Fruit fly (Drosophila melanogaster) whole organism, embryonic: ENCODE measurements around the gene Vm34Ca.

Experiments
- Atf3 ChIP-seq: fragments of 200-800 bp; sonication (Bioruptor generic); optimal IDR thresholded peaks from 3 replicates; lab custom pipeline; 2016; ENCODE audit warnings: missing biosample characterization, missing genetic modification characterization
- CG10267 ChIP-seq: fragments of 200-800 bp; sonication (Bioruptor generic); optimal IDR thresholded peaks from 2 replicates; lab custom pipeline; 2018; ENCODE audit warnings: missing biosample characterization, mild to moderate bottlenecking, missing genetic modification characterization, moderate library complexity
- CG11093 ChIP-seq: fragments of 200-800 bp; sonication (Bioruptor generic); IDR thresholded peaks from 3 replicates; pipeline ENCODE4 v1.3.6; 2022; ENCODE audit warnings: missing biosample characterization, missing genetic modification characterization
- CG12071 ChIP-seq: fragments of 200-800 bp; sonication (Bioruptor generic); optimal IDR thresholded peaks from 3 replicates; lab custom pipeline; 2018; ENCODE audit warnings: missing biosample characterization, mild to moderate bottlenecking, missing genetic modification characterization
- CG12744 ChIP-seq: fragments of 200-800 bp; sonication (Bioruptor generic); optimal IDR thresholded peaks from 2 replicates; lab custom pipeline; 2016; ENCODE audit warnings: missing biosample characterization, missing genetic modification characterization
- CG13123 ChIP-seq: fragments of 200-800 bp; sonication (Bioruptor generic); optimal IDR thresholded peaks from 2 replicates; lab custom pipeline; 2016; ENCODE audit warnings: missing biosample characterization, missing genetic modification characterization
- CG17802 ChIP-seq: fragments of 200-800 bp; sonication (Bioruptor generic); optimal IDR thresholded peaks from 2 replicates; lab custom pipeline; 2018; ENCODE audit warnings: missing biosample characterization, mild to moderate bottlenecking, missing genetic modification characterization, moderate library complexity
- CG1792 ChIP-seq: fragments of 200-800 bp; sonication (Bioruptor generic); optimal IDR thresholded peaks from 2 replicates; lab custom pipeline; 2016; ENCODE audit warnings: missing biosample characterization, missing genetic modification characterization
- CG18011 ChIP-seq: fragments of 200-800 bp; sonication (Bioruptor generic); optimal IDR thresholded peaks from 2 replicates; lab custom pipeline; 2017; ENCODE audit warnings: missing biosample characterization, missing genetic modification characterization, mild to moderate bottlenecking, moderate library complexity, missing genotype
- CG2116 ChIP-seq: fragments of 200-800 bp; sonication (Bioruptor generic); optimal IDR thresholded peaks from 3 replicates; lab custom pipeline; 2018; ENCODE audit warnings: missing biosample characterization, mild to moderate bottlenecking, missing genetic modification characterization
- CG2712 ChIP-seq: fragments of 200-800 bp; optimal IDR thresholded peaks from 3 replicates; lab custom pipeline; 2019; ENCODE audit warnings: missing biosample characterization, mild to moderate bottlenecking, missing genetic modification characterization, moderate library complexity
- CG3838 ChIP-seq: fragments of 200-800 bp; sonication (Bioruptor generic); optimal IDR thresholded peaks from 3 replicates; lab custom pipeline; 2016; ENCODE audit warnings: missing biosample characterization, missing genetic modification characterization
- CG42726 ChIP-seq: fragments of 200-800 bp; sonication (Bioruptor generic); IDR thresholded peaks from 2 replicates; pipeline ENCODE4 v1.3.6; 2022; ENCODE audit warnings: missing biosample characterization, missing genetic modification characterization; ENCODE audit not compliant: partially characterized antibody
- CG4328 ChIP-seq: fragments of 200-800 bp; sonication (Bioruptor generic); optimal IDR thresholded peaks from 3 replicates; lab custom pipeline; 2017; ENCODE audit warnings: missing biosample characterization, missing genetic modification reagents, missing genetic modification characterization
- CG5953 ChIP-seq: fragments of 200-800 bp; sonication (Bioruptor generic); IDR thresholded peaks from 2 replicates; pipeline ENCODE4 v1.3.6; 2022; ENCODE audit warnings: missing biosample characterization, missing genetic modification characterization
- CG7357 ChIP-seq: fragments of 200-800 bp; sonication (Bioruptor generic); IDR thresholded peaks from 3 replicates; pipeline ENCODE4 v1.3.6; 2022; ENCODE audit warnings: missing biosample characterization, missing genetic modification characterization
- CG9437 ChIP-seq: fragments of 200-800 bp; sonication (Bioruptor generic); optimal IDR thresholded peaks from 2 replicates; lab custom pipeline; 2018; ENCODE audit warnings: missing biosample characterization, mild to moderate bottlenecking, missing genetic modification characterization
- Chrac-16 ChIP-seq: fragments of 200-800 bp; sonication (Bioruptor generic); optimal IDR thresholded peaks from 3 replicates; lab custom pipeline; 2016; ENCODE audit warnings: missing biosample characterization, missing genetic modification characterization
- D19B ChIP-seq: fragments of 200-800 bp; sonication (Bioruptor generic); optimal IDR thresholded peaks from 2 replicates; lab custom pipeline; 2017; ENCODE audit warnings: missing biosample characterization, mild to moderate bottlenecking, missing genetic modification characterization
- Dip2 ChIP-seq: fragments of 200-800 bp; sonication (Bioruptor generic); IDR thresholded peaks from 2 replicates; pipeline ENCODE4 v1.3.6; 2022; ENCODE audit warnings: missing biosample characterization, missing genetic modification characterization
- Dll ChIP-seq: fragments of 200-800 bp; sonication (Bioruptor generic); IDR thresholded peaks from 4 replicates; pipeline ENCODE4 v1.3.6; 2022; ENCODE audit warnings: missing biosample characterization, missing genetic modification characterization; ENCODE audit not compliant: partially characterized antibody
- Hr3 ChIP-seq: fragments of 200-800 bp; sonication (Bioruptor generic); optimal IDR thresholded peaks from 3 replicates; lab custom pipeline; 2016; ENCODE audit warnings: missing biosample characterization, missing genetic modification characterization
- Hr39 ChIP-seq: fragments of >200 bp; optimal IDR thresholded peaks from 2 replicates; lab custom pipeline; 2017
- Hr51 ChIP-seq, 2 experiments: fragments of 200-800 bp; sonication (Bioruptor generic); optimal IDR thresholded peaks; 2 replicates in 1 of 2; 3 replicates in 1 of 2; lab custom pipeline; 2016 to 2018; ENCODE audit warnings: missing biosample characterization in 2 of 2, missing genetic modification characterization in 2 of 2, mild to moderate bottlenecking in 1 of 2, moderate library complexity in 1 of 2
- Jarid2 ChIP-seq: fragments of 200-800 bp; sonication (Bioruptor generic); optimal IDR thresholded peaks from 3 replicates; lab custom pipeline; 2017; ENCODE audit warnings: mild to moderate bottlenecking, missing biosample characterization, missing genetic modification reagents, missing genetic modification characterization
- Kr ChIP-seq: fragments of 200-800 bp; sonication (Bioruptor generic); optimal IDR thresholded peaks from 2 replicates; lab custom pipeline; 2017; ENCODE audit warnings: missing biosample characterization, mild to moderate bottlenecking, missing genetic modification characterization
- Myb ChIP-seq: fragments of 200-800 bp; sonication (Bioruptor generic); optimal IDR thresholded peaks from 2 replicates; lab custom pipeline; 2016; ENCODE audit warnings: missing biosample characterization, missing genetic modification characterization
- Pdp1 ChIP-seq, 2 experiments: fragments of 200-800 bp; sonication (Bioruptor generic); optimal IDR thresholded peaks; 3 replicates each; lab custom pipeline; 2016; ENCODE audit warnings: missing biosample characterization in 2 of 2, missing genetic modification characterization in 2 of 2, mild to moderate bottlenecking in 1 of 2, moderate library complexity in 1 of 2
- Side ChIP-seq: fragments of 200-800 bp; sonication (Bioruptor generic); optimal IDR thresholded peaks from 2 replicates; lab custom pipeline; 2016; ENCODE audit warnings: missing biosample characterization, missing genetic modification characterization
- Sox102F ChIP-seq: fragments of 200-800 bp; sonication (Bioruptor generic); optimal IDR thresholded peaks from 2 replicates; lab custom pipeline; 2018; ENCODE audit warnings: missing biosample characterization, mild to moderate bottlenecking, missing genetic modification characterization, moderate library complexity
- Usf ChIP-seq: fragments of 200-800 bp; sonication (Bioruptor generic); optimal IDR thresholded peaks from 2 replicates; lab custom pipeline; 2017; ENCODE audit warnings: missing genotype, missing biosample characterization, missing genetic modification characterization
- bab2 ChIP-seq: fragments of 200-800 bp; sonication (Bioruptor generic); optimal IDR thresholded peaks from 2 replicates; lab custom pipeline; 2016; ENCODE audit warnings: missing biosample characterization, missing genetic modification characterization
- bcd ChIP-seq: fragments of 200-800 bp; sonication (Bioruptor generic); optimal IDR thresholded peaks from 2 replicates; lab custom pipeline; 2017; ENCODE audit warnings: missing biosample characterization, mild to moderate bottlenecking, missing genetic modification characterization
- bigmax ChIP-seq: fragments of 200-800 bp; sonication (Bioruptor generic); optimal IDR thresholded peaks from 2 replicates; lab custom pipeline; 2018; ENCODE audit warnings: missing biosample characterization, mild to moderate bottlenecking, missing genetic modification characterization
- dpn ChIP-seq, 2 experiments: fragments of 200-800 bp; sonication (Bioruptor generic); optimal IDR thresholded peaks; 3 replicates each; lab custom pipeline; 2016; ENCODE audit warnings: missing biosample characterization in 2 of 2, missing genetic modification characterization in 2 of 2
- dysf ChIP-seq: fragments of 200-800 bp; sonication (Bioruptor generic); IDR thresholded peaks from 3 replicates; pipeline ENCODE4 v1.3.6; 2022; ENCODE audit warnings: missing biosample characterization, missing genetic modification characterization
- ems ChIP-seq: fragments of 200-800 bp; sonication (Bioruptor generic); optimal IDR thresholded peaks from 3 replicates; lab custom pipeline; 2016; ENCODE audit warnings: missing biosample characterization, missing genetic modification characterization
- fd102C ChIP-seq: fragments of 200-800 bp; sonication (Bioruptor generic); optimal IDR thresholded peaks from 2 replicates; lab custom pipeline; 2018; ENCODE audit warnings: missing biosample characterization, mild to moderate bottlenecking, missing genetic modification characterization, moderate library complexity
- fd96Cb ChIP-seq: fragments of 200-800 bp; sonication (Bioruptor generic); optimal IDR thresholded peaks from 2 replicates; lab custom pipeline; 2018; ENCODE audit warnings: missing biosample characterization, mild to moderate bottlenecking, missing genetic modification characterization, moderate library complexity
- gcm ChIP-seq: fragments of 200-800 bp; sonication (Bioruptor generic); optimal IDR thresholded peaks from 2 replicates; lab custom pipeline; 2019; ENCODE audit warnings: missing biosample characterization, mild to moderate bottlenecking, missing genetic modification characterization, moderate library complexity
- h ChIP-seq: fragments of >200 bp; optimal IDR thresholded peaks from 2 replicates; lab custom pipeline; 2017
- hkb ChIP-seq, 2 experiments: fragments of 200-800 bp in 1 of 2; fragments of >200 bp in 1 of 2; sonication (Bioruptor generic) in 1 of 2; IDR thresholded peaks in 1 of 2; optimal IDR thresholded peaks in 1 of 2; 2 replicates each; pipeline versions ENCODE4 v1.3.6 to Lab custom; 2017 to 2022; ENCODE audit warnings: missing biosample characterization in 1 of 2, missing genetic modification characterization in 1 of 2
- ind ChIP-seq: fragments of 200-800 bp; sonication (Bioruptor generic); optimal IDR thresholded peaks from 3 replicates; lab custom pipeline; 2016; ENCODE audit warnings: missing biosample characterization, missing genetic modification characterization
- insv ChIP-seq, 2 experiments: fragments of 200-800 bp; sonication (Bioruptor generic); optimal IDR thresholded peaks; 3 replicates each; lab custom pipeline; 2016 to 2018; ENCODE audit warnings: missing biosample characterization in 2 of 2, missing genetic modification characterization in 2 of 2
- maf-S ChIP-seq: fragments of 200-800 bp; sonication (Bioruptor generic); optimal IDR thresholded peaks from 2 replicates; lab custom pipeline; 2016; ENCODE audit warnings: missing biosample characterization, missing genetic modification characterization
- nerfin-1 ChIP-seq: fragments of 200-800 bp; sonication (Bioruptor generic); optimal IDR thresholded peaks from 3 replicates; lab custom pipeline; 2019; ENCODE audit warnings: missing biosample characterization, mild to moderate bottlenecking, missing genetic modification characterization, moderate library complexity
- seq ChIP-seq: fragments of 200-800 bp; sonication (Bioruptor generic); IDR thresholded peaks from 2 replicates; pipeline ENCODE4 v1.3.6; 2022; ENCODE audit warnings: missing biosample characterization, missing genetic modification characterization
- ssp ChIP-seq: fragments of 200-800 bp; sonication (Bioruptor generic); IDR thresholded peaks from 2 replicates; pipeline ENCODE4 v1.3.6; 2022; ENCODE audit warnings: missing biosample characterization, missing genetic modification characterization
- trem ChIP-seq: fragments of 200-800 bp; optimal IDR thresholded peaks from 3 replicates; lab custom pipeline; 2019; ENCODE audit warnings: missing biosample characterization, mild to moderate bottlenecking, missing genetic modification characterization, moderate library complexity
- zfh2 ChIP-seq: fragments of 200-800 bp; sonication (Bioruptor generic); optimal IDR thresholded peaks from 2 replicates; lab custom pipeline; 2016; ENCODE audit warnings: missing biosample characterization, missing genetic modification characterization

Vm34Ca gene

DNA sequence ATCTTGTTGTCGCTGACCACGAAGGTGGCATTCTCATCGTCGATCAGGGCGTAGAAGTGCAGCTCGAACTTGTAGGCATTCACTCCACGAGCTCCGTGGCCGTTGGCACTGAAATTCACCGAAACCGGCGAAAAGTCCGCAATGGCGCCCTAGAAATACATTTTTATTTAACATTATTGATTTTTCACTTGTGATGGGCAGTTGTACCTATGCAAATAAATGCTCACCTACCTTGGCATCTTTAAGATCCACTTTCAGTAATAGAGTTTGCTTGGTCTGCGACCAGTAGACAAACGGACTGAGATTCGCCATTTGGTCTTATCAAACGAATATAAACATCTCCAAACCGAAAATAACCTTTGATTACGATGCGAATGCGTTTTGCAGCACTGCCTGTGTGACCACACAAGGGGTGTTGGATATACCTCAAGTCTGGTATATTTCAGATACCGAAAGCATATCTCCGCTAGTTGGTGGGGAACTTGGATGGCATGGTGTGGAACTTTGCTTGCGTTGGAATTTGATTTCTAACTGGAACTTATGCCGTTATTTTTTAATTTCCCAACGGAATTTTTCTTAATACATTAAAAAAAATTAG, 33.9 kb upstream of the Vm34Ca start, which contains the start of gene Hacd2 (continued):
- TF ChIP-seq bigmax (GFP tag; lab: Kevin White, UChicago) (peak; percentile 71), Pdp1 (GFP tag; optimal IDR thresholded peaks at IDR 0.05; lab: Kevin White, UChicago) (peak in 1 of 2 experiments; percentile 77), dpn (GFP tag; optimal IDR thresholded peaks at IDR 0.05; lab: Kevin White, UChicago) (peak; percentile 6 to 32), gcm (GFP tag; lab: Kevin White, UChicago) (no peak), maf-S (GFP tag; lab: Kevin White, UChicago) (peak; percentile 24), CG11093 (GFP tag; lab: Robert Waterston, UW) (no peak), CG2712 (tag; lab: Kevin White, UChicago) (no peak), CG7357 (no peak), CG18011 (GFP tag; lab: Kevin White, UChicago) (no peak), Atf3 (GFP tag; lab: Kevin White, UChicago) (no peak), CG12071 (GFP tag; lab: Kevin White, UChicago) (no peak), CG2116 (GFP tag; lab: Kevin White, UChicago) (peak; percentile 48), Chrac-16 (GFP tag; lab: Kevin White, UChicago) (no peak), CG5953 (GFP tag; lab: Robert Waterston, UW) (no peak), zfh2 (GFP tag; lab: Kevin White, UChicago) (peak; percentile 48), hkb (optimal IDR thresholded peaks at IDR 0.05; lab: Kevin White, UChicago) (no peak), hkb (GFP tag; IDR thresholded peaks at IDR 0.05; lab: Robert Waterston, UW) (no peak), Dll (no peak), bab2 (no peak), Jarid2 (GFP tag; lab: Kevin White, UChicago) (no peak), Kr (no peak), fd102C (GFP tag; lab: Kevin White, UChicago) (no peak), h (lab: Kevin White, UChicago) (no peak), fd96Cb (no peak), Side (GFP tag; lab: Kevin White, UChicago) (no peak), seq (GFP tag; lab: Robert Waterston, UW) (no peak), Hr3 (GFP tag; lab: Kevin White, UChicago) (no peak), CG1792 (GFP tag; lab: Kevin White, UChicago) (peak; percentile 28), Hr51 (GFP tag; optimal IDR thresholded peaks at IDR 0.05; lab: Kevin White, UChicago) (peak; percentile 26 to 68), Dip2 (no peak), Sox102F (no peak), CG9437 (GFP tag; lab: Kevin White, UChicago) (peak; percentile 34), nerfin-1 (no peak), D19B (GFP tag; lab: Kevin White, UChicago) (no peak), Hr39 (no peak), CG17802 (tag; lab: Kevin White, UChicago) (no peak), CG3838 (GFP tag; lab: Kevin White, UChicago) (no peak), bcd (peak; percentile 7), insv (GFP tag; optimal IDR thresholded peaks at IDR 0.05; lab: Kevin White, UChicago) (peak; percentile 80 to 98), trem (tag; lab: Kevin White, UChicago) (peak; percentile 72), Myb (GFP tag; lab: Kevin White, UChicago) (peak; percentile 100), CG13123 (GFP tag; lab: Kevin White, UChicago) (peak; percentile 29), ind (GFP tag; lab: Kevin White, UChicago) (peak; percentile 3), CG4328 (GFP tag; lab: Kevin White, UChicago) (no peak), ssp (0 out of 2 replicates have a peak, but pooled peaks have one; percentile 10), CG12744 (GFP tag; lab: Kevin White, UChicago) (peak; percentile 26), dysf (GFP tag; lab: Robert Waterston, UW) (no peak), Usf (GFP tag; lab: Kevin White, UChicago) (no peak), CG10267 (peak; percentile 94), ems (no peak), CG42726 (GFP tag; lab: Robert Waterston, UW) (no peak; the same call in 1 of the 2 replicates)
